Fruit fly (Drosophila melanogaster): ENCODE measurements around the gene CG4631.

- TF ChIP-seq pan (optimal IDR thresholded peaks at IDR 0.05) (no peak), psq (optimal IDR thresholded peaks at IDR 0.05) (no peak), Dll (optimal IDR thresholded peaks at IDR 0.05) (no peak), EcR (GFP tag; optimal IDR thresholded peaks at IDR 0.05) (no peak)
Measured at dm6 chr2L:16627948-16628347, 20.8 kb downstream of the CG4631 start.

All from whole organism.